Comparison of ENCODE assay signal across 4 worm cellular contexts in the genomic region with DNA sequence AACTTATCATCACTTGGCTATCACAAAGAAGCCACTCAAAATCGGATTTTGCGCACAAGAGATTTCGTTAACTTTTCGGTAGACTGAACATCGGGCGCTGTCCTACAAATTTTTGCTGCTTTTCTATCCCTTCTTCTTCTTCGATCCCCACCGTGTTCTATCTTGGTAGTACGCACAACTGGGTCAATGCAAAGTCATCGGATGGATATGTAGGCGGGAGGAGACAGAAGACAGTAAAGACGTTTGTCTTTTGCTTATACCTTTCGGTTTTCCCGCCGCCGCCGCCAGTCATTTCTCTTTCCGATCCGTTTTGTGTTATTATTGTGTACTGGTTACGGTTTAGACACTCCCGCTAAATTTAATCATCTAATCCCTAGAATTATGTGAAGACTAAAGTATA.
TF ChIP-seq lines count a peak whose summit lies in the region.

No protein-coding gene starts in this region.

TF ChIP-seq in whole organism, L1 larva, 84 proteins besides CTCF, POLR2A, EP300 and RAD21:
- TF ChIP-seq elt-3 (tag; optimal IDR thresholded peaks at IDR 0.05; lab: Kevin White, UChicago) (peak in 1 of 6 experiments; percentile 13), blmp-1 (tag; optimal IDR thresholded peaks at IDR 0.05; lab: Kevin White, UChicago) (peak; percentile 93), xbp-1 (tag; optimal IDR thresholded peaks at IDR 0.05; lab: Kevin White, UChicago) (no peak), unc-130 (tag; optimal IDR thresholded peaks at IDR 0.05; lab: Kevin White, UChicago) (no peak)

TF ChIP-seq in whole organism, L2 larva, 48 proteins besides CTCF, POLR2A, EP300 and RAD21:
- no peak for TF ChIP-seq gmeb-1 (tag; optimal IDR thresholded peaks at IDR 0.05; lab: Kevin White, UChicago)
- no peak for TF ChIP-seq nhr-6 (tag; optimal IDR thresholded peaks at IDR 0.05; lab: Kevin White, UChicago)
- no peak for TF ChIP-seq ztf-4 (tag; optimal IDR thresholded peaks at IDR 0.05; lab: Kevin White, UChicago)
- no peak for TF ChIP-seq nhr-11 (tag; optimal IDR thresholded peaks at IDR 0.05; lab: Kevin White, UChicago)
- no peak for TF ChIP-seq mdl-1 (tag; optimal IDR thresholded peaks at IDR 0.05; lab: Kevin White, UChicago)
- no peak for TF ChIP-seq egl-27 (tag; optimal IDR thresholded peaks at IDR 0.05; lab: Kevin White, UChicago)
- peak; percentile 1 for TF ChIP-seq nhr-21 (tag; optimal IDR thresholded peaks at IDR 0.05; lab: Kevin White, UChicago)

TF ChIP-seq in whole organism, L3 larva, 47 proteins besides CTCF, POLR2A, EP300 and RAD21:
- TF ChIP-seq pha-4 (tag; optimal IDR thresholded peaks at IDR 0.05; lab: Kevin White, UChicago) (no peak), nhr-23 (tag; optimal IDR thresholded peaks at IDR 0.05; lab: Kevin White, UChicago) (peak; percentile 78)

TF ChIP-seq in whole organism, mixed stage, embryonic, 35 proteins besides CTCF, POLR2A, EP300 and RAD21:
- TF ChIP-seq ham-2 (GFP tag; optimal IDR thresholded peaks at IDR 0.05; lab: Kevin White, UChicago), result peak; percentile 5
- no peak for TF ChIP-seq nhr-76 (tag; optimal IDR thresholded peaks at IDR 0.05; lab: Kevin White, UChicago)
